Worm (Caenorhabditis elegans) whole organism, mixed stage, embryonic: Measurements from ENCODE around the gene K12D9.1.

Source experiments
- M03D4.4 ChIP-seq: sonication (generic microtip); optimal IDR thresholded peaks from 2 replicates; lab custom pipeline; 2017; ENCODE audit warnings: mild to moderate bottlenecking, missing genetic modification characterization, missing compliant biosample characterization
- blmp-1 ChIP-seq: fragments of 150-350 bp; optimal IDR thresholded peaks from 2 replicates; lab custom pipeline; 2014; ENCODE audit warnings: missing biosample characterization, missing genetic modification characterization
- ceh-39 ChIP-seq: fragments of 150-350 bp; optimal IDR thresholded peaks from 2 replicates; lab custom pipeline; 2014; ENCODE audit warnings: missing biosample characterization, missing genetic modification characterization
- ceh-43 ChIP-seq: fragments of 200-800 bp; sonication (Bioruptor generic); optimal IDR thresholded peaks from 2 replicates; lab custom pipeline; 2018; ENCODE audit warnings: mild to moderate bottlenecking, missing genetic modification characterization, moderate library complexity, missing compliant biosample characterization
- ceh-83 ChIP-seq: fragments of 200-800 bp; sonication (Bioruptor generic); optimal IDR thresholded peaks from 2 replicates; lab custom pipeline; 2018; ENCODE audit warnings: mild to moderate bottlenecking, missing genetic modification characterization, missing compliant biosample characterization
- ces-1 ChIP-seq: fragments of 150-350 bp; optimal IDR thresholded peaks from 2 replicates; lab custom pipeline; 2014; ENCODE audit warnings: missing biosample characterization, missing genetic modification reagents, missing genetic modification characterization
- cnd-1 ChIP-seq: fragments of 200-800 bp; sonication (Bioruptor generic); optimal IDR thresholded peaks from 2 replicates; lab custom pipeline; 2018; ENCODE audit warnings: mild to moderate bottlenecking, missing genetic modification characterization, missing compliant biosample characterization
- elt-1 ChIP-seq: sonication (generic microtip); optimal IDR thresholded peaks from 2 replicates; lab custom pipeline; 2017; ENCODE audit warnings: missing genetic modification characterization, mild to moderate bottlenecking, missing compliant biosample characterization, antibody characterized with exemption, moderate library complexity, borderline replicate concordance; ENCODE audit not compliant: insufficient read depth
- elt-3 ChIP-seq: fragments of 150-350 bp; optimal IDR thresholded peaks from 2 replicates; lab custom pipeline; 2014; ENCODE audit warnings: missing biosample characterization, missing genetic modification characterization
- flh-1 ChIP-seq: fragments of 200-800 bp; sonication (Bioruptor generic); optimal IDR thresholded peaks from 2 replicates; lab custom pipeline; 2018; ENCODE audit warnings: mild to moderate bottlenecking, missing genetic modification characterization, moderate library complexity, missing compliant biosample characterization
- ham-2 ChIP-seq: fragments of 200-800 bp; sonication (Bioruptor generic); optimal IDR thresholded peaks from 2 replicates; lab custom pipeline; 2018; ENCODE audit warnings: mild to moderate bottlenecking, missing genetic modification characterization, missing compliant biosample characterization
- hlh-1 ChIP-seq: fragments of 150-350 bp; optimal IDR thresholded peaks from 2 replicates; lab custom pipeline; 2014; ENCODE audit warnings: missing biosample characterization, missing genetic modification reagents, missing genetic modification characterization
- lin-32 ChIP-seq: fragments of 200-800 bp; sonication (Bioruptor generic); optimal IDR thresholded peaks from 2 replicates; lab custom pipeline; 2018; ENCODE audit warnings: mild to moderate bottlenecking, missing genetic modification characterization, missing compliant biosample characterization
- lsy-2 ChIP-seq: fragments of 150-350 bp; optimal IDR thresholded peaks from 2 replicates; lab custom pipeline; 2014; ENCODE audit warnings: missing biosample characterization, missing genetic modification characterization
- mab-5 ChIP-seq: fragments of 150-350 bp; optimal IDR thresholded peaks from 2 replicates; lab custom pipeline; 2014; ENCODE audit warnings: missing biosample characterization, missing genetic modification characterization
- mls-2 ChIP-seq: sonication (generic microtip); optimal IDR thresholded peaks from 2 replicates; lab custom pipeline; 2016; ENCODE audit warnings: mild to moderate bottlenecking, missing genetic modification characterization, moderate library complexity, missing compliant biosample characterization
- nhr-12 ChIP-seq: fragments of 150-350 bp; optimal IDR thresholded peaks from 2 replicates; lab custom pipeline; 2014; ENCODE audit warnings: missing biosample characterization, missing genetic modification characterization
- nhr-2 ChIP-seq: fragments of 150-350 bp; optimal IDR thresholded peaks from 2 replicates; lab custom pipeline; 2014; ENCODE audit warnings: missing biosample characterization, missing genetic modification characterization
- nhr-237 ChIP-seq: fragments of 150-350 bp; optimal IDR thresholded peaks from 2 replicates; lab custom pipeline; 2014; ENCODE audit warnings: missing biosample characterization, missing genetic modification characterization
- nhr-28 ChIP-seq: fragments of 150-350 bp; optimal IDR thresholded peaks from 2 replicates; lab custom pipeline; 2014; ENCODE audit warnings: missing biosample characterization, missing genetic modification characterization
- pha-4 ChIP-seq: fragments of 150-350 bp; optimal IDR thresholded peaks from 2 replicates; lab custom pipeline; 2018; ENCODE audit warnings: missing biosample characterization, missing genetic modification reagents, missing genetic modification characterization
- snpc-4 ChIP-seq: fragments of 150-350 bp; optimal IDR thresholded peaks from 2 replicates; lab custom pipeline; 2014; ENCODE audit warnings: missing biosample characterization, missing genetic modification characterization
- sptf-1 ChIP-seq: sonication (generic microtip); optimal IDR thresholded peaks from 2 replicates; lab custom pipeline; 2017; ENCODE audit warnings: mild to moderate bottlenecking, missing genetic modification characterization, moderate library complexity, missing compliant biosample characterization
- tbx-8 ChIP-seq: fragments of 200-800 bp; sonication (Bioruptor generic); optimal IDR thresholded peaks from 2 replicates; lab custom pipeline; 2018; ENCODE audit warnings: mild to moderate bottlenecking, missing genetic modification characterization, moderate library complexity, missing compliant biosample characterization
- unc-120 ChIP-seq: sonication (generic microtip); optimal IDR thresholded peaks from 2 replicates; lab custom pipeline; 2017; ENCODE audit warnings: missing genetic modification characterization, missing compliant biosample characterization; ENCODE audit not compliant: poor library complexity, severe bottlenecking
- unc-39 ChIP-seq: fragments of 150-350 bp; optimal IDR thresholded peaks from 2 replicates; lab custom pipeline; 2014; ENCODE audit warnings: missing biosample characterization, missing genetic modification characterization
- unc-62 ChIP-seq: fragments of 150-350 bp; optimal IDR thresholded peaks from 2 replicates; lab custom pipeline; 2014; ENCODE audit warnings: missing biosample characterization, missing genetic modification reagents, missing genetic modification characterization
- zip-8 ChIP-seq: fragments of 150-350 bp; optimal IDR thresholded peaks from 2 replicates; lab custom pipeline; 2014; ENCODE audit warnings: missing biosample characterization, missing genetic modification characterization
- ztf-11 ChIP-seq: fragments of 150-350 bp; optimal IDR thresholded peaks from 2 replicates; lab custom pipeline; 2014; ENCODE audit warnings: missing biosample characterization, missing genetic modification characterization

K12D9.1 gene

DNA sequence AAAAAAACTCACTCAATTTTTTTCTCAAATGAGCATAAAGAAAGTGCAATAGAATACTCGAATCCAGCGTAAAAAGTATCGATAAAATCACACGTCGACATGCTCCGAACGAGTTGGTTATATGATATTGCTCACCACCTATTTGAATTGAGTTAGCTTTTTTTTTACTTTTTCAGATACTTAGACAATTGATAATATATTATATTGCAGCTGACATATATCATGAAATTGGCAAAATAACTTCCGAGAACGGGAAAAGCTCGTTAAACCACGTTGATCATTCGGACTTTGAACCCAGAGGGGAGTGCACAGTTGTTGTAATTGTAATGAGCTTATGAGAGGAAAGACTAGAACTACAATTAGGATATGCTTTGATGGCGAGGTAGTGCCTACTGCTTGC, 3.8 kb upstream of the K12D9.1 start, which contains the start of gene srw-136:
srw-136 (minus strand) TSS at position 101 of the 400 bp plus-strand sequence.
- no peak for TF ChIP-seq M03D4.4

DNA sequence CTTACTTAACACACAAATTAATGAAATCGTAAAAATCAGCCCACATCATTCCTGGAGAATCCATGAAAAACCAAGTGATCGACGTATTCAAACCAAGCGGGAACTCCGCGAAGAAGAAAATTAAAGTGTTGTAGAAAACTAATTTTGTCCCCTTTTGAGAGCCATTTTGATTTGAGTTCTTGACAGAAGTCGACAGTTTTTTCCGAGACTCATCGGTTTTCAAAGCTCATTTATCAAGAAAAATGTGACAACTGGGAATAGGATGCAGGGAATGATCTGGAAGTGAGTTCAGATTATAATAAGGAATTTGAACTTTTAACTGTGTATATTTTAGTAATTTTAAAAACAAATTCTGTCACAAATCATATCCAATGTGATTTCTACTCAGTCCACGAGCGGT, 2.9 kb upstream of the K12D9.1 start, which contains the start of gene srw-135:
srw-135 (minus strand) TSS at position 101 of the 400 bp plus-strand sequence.
- TF ChIP-seq ces-1 (GFP tag; lab: Kevin White, UChicago) = no peak
- TF ChIP-seq unc-120 (tag; lab: Kevin White, UChicago) = no peak
- TF ChIP-seq hlh-1 (tag; lab: Kevin White, UChicago) = no peak
- no peak for TF ChIP-seq ceh-43 (GFP tag; lab: Kevin White, UChicago)
- no peak for TF ChIP-seq unc-39 (tag; lab: Kevin White, UChicago)
- no peak for TF ChIP-seq ceh-83

DNA sequence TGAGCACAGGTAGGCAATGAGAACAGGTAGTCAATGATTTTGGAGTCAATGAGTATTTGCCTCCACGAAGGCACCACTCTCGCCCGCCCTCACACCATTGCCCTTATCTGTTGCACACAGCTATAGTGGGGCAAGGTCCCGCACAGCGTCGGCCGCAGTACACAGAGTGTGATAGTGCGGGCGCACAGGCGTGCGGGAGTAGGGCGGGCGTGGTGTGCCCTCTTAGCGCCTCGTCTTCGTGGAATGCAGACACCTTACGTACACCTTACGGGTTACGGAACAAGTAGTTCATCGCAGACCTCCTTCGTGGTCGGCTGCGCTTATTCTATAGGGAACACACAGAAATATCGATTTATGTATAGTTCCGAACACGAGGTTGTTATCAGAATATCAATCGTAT, 3.6 kb downstream of the K12D9.1 start:
- TF ChIP-seq nhr-12 = no peak
- no peak for TF ChIP-seq ceh-39 (tag; lab: Kevin White, UChicago)
- TF ChIP-seq mab-5 = no peak
- no peak for TF ChIP-seq mls-2 (tag; lab: Kevin White, UChicago)
- TF ChIP-seq pha-4 (tag; lab: Kevin White, UChicago) = no peak

DNA sequence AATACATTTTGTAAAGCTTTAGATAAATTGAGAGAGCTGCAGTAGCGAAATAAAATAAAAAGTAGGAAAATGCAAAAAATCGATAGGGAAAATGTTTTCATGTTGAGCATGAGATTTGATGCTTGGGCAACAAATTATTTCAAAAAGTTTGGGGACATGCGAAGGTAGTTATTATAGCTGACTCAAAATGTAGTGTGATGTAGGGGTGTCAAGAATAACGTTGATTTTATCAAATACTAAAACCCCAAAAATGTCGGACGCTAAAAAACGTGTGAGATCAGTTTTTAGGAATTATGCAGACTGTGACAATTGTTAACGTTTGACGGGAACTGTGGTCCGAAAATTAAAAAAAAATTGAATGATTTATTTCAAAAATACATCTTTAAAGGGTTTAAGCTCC, 7.0 kb downstream of the K12D9.1 start, which contains the start of gene irld-12:
irld-12 (minus strand) TSS at position 101 of the 400 bp plus-strand sequence.
- TF ChIP-seq blmp-1 (tag; lab: Kevin White, UChicago) = no peak
- no peak for TF ChIP-seq pha-4 (tag; lab: Kevin White, UChicago)
- TF ChIP-seq sptf-1 (tag; lab: Kevin White, UChicago) = no peak
- TF ChIP-seq ham-2 (GFP tag; lab: Kevin White, UChicago) = no peak
- no peak for TF ChIP-seq ceh-39 (tag; lab: Kevin White, UChicago)
- no peak for TF ChIP-seq snpc-4 (tag; lab: Kevin White, UChicago)
- TF ChIP-seq hlh-1 (tag; lab: Kevin White, UChicago) = no peak
- no peak for TF ChIP-seq lin-32 (GFP tag; lab: Kevin White, UChicago)
- TF ChIP-seq flh-1 (GFP tag; lab: Kevin White, UChicago) = no peak
- TF ChIP-seq, all 35 proteins: peak for 0

DNA sequence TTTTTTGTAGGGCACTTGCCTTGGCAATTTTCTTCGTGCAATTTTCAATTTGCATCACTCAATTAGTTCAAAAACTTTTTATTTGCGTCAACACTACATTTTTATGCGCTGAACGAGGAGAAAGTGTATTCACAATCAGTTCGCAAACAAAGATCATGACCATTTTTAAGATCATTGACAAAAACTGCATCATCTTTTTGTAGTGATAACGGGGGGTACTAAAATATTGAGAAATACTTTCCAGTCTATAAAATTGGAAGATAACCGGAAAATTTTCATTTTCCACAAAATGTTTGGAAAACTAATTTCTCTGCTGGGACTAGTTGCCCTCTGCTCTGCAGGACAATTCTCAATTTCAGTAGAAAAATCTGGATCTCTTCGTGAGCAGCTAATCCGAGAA, 10.0 kb downstream of the K12D9.1 start, which contains the start of gene asp-8:
asp-8 (plus strand) TSS at position 276 of the 400 bp plus-strand sequence.
- no peak for TF ChIP-seq nhr-12
- no peak for TF ChIP-seq nhr-237 (tag; lab: Kevin White, UChicago)
- TF ChIP-seq elt-1 (tag; lab: Kevin White, UChicago) = no peak
- TF ChIP-seq nhr-28 (tag; lab: Kevin White, UChicago) = no peak
- TF ChIP-seq elt-3 (tag; lab: Kevin White, UChicago) = no peak
- no peak for TF ChIP-seq unc-39 (tag; lab: Kevin White, UChicago)
- TF ChIP-seq zip-8 (tag; lab: Kevin White, UChicago) = no peak
- TF ChIP-seq cnd-1 (tag; lab: Kevin White, UChicago) = no peak
- TF ChIP-seq tbx-8 (GFP tag; lab: Kevin White, UChicago) = no peak
- no peak for TF ChIP-seq ztf-11 (tag; lab: Kevin White, UChicago)
- no peak for TF ChIP-seq blmp-1 (tag; lab: Kevin White, UChicago)
- no peak for TF ChIP-seq unc-120 (tag; lab: Kevin White, UChicago)
- TF ChIP-seq unc-62 (GFP tag; lab: Kevin White, UChicago) = no peak
- TF ChIP-seq, all 35 proteins: peak for 0

DNA sequence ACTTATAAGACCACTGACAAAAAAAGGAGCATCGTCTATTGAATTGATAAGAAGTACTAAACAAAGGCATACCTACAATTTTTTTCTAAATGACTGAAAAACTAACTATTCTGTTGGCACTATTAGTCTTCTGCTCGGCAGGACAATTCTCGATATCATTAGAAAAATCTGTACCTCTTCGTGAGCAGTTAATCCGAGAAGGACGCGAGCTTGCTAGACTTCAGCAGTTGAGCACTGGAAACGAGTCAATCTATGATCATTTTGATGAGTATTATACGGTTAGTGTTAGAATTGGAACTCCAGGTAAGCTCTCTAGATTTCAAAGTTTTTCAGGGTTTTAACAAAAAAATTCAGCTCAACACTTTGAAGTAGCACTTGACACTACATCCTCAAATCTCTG, 13.9 kb downstream of the K12D9.1 start, which contains the start of gene asp-7:
asp-7 (plus strand) TSS at position 81 of the 400 bp plus-strand sequence.
- TF ChIP-seq lsy-2 (tag; lab: Kevin White, UChicago) = no peak
- no peak for TF ChIP-seq nhr-2 (tag; lab: Kevin White, UChicago)
- no peak for TF ChIP-seq mab-5
- no peak for TF ChIP-seq ztf-11 (tag; lab: Kevin White, UChicago)
- no peak for TF ChIP-seq blmp-1 (tag; lab: Kevin White, UChicago)
